Fruit fly (Drosophila melanogaster) whole organism, embryonic: Measurements from ENCODE around the gene Klp10A.
A peak's percentile ranks its signal among the peaks of the same experiment; 100 is the strongest.

Experiments used
- Aef1 ChIP-seq: fragments of 200-800 bp; sonication (Bioruptor generic); IDR thresholded peaks from 3 replicates; pipeline ENCODE4 v1.3.6; 2022; ENCODE audit warnings: missing biosample characterization, missing genetic modification characterization
- Awh ChIP-seq: fragments of 200-800 bp; sonication (Bioruptor generic); IDR thresholded peaks from 2 replicates; pipeline ENCODE4, ENCODE4 v1.3.6; 2022; ENCODE audit warnings: missing biosample characterization, missing genetic modification characterization
- C15 ChIP-seq: fragments of 200-800 bp; sonication (Bioruptor generic); IDR thresholded peaks from 3 replicates; pipeline ENCODE4 v1.3.6; 2022; ENCODE audit warnings: missing biosample characterization, missing genetic modification characterization
- CG11504 ChIP-seq: fragments of 200-800 bp; sonication (Bioruptor generic); optimal IDR thresholded peaks from 3 replicates; lab custom pipeline; 2019; ENCODE audit warnings: missing biosample characterization, mild to moderate bottlenecking, missing genetic modification characterization, moderate library complexity
- CG11695 ChIP-seq: fragments of 200-800 bp; sonication (Bioruptor generic); IDR thresholded peaks from 3 replicates; pipeline ENCODE4 v1.3.6; 2022; ENCODE audit warnings: missing biosample characterization, missing genetic modification characterization
- CG12071 ChIP-seq: fragments of 200-800 bp; sonication (Bioruptor generic); optimal IDR thresholded peaks from 3 replicates; lab custom pipeline; 2018; ENCODE audit warnings: missing biosample characterization, mild to moderate bottlenecking, missing genetic modification characterization
- CG14965 ChIP-seq: fragments of 200-800 bp; sonication (Bioruptor generic); optimal IDR thresholded peaks from 2 replicates; lab custom pipeline; 2016; ENCODE audit warnings: missing biosample characterization, missing genetic modification characterization, borderline replicate concordance
- CG15011 ChIP-seq: fragments of 200-800 bp; sonication (Bioruptor generic); optimal IDR thresholded peaks from 3 replicates; lab custom pipeline; 2018; ENCODE audit warnings: missing biosample characterization, mild to moderate bottlenecking, missing genetic modification characterization
- CG17829 ChIP-seq: fragments of 200-800 bp; optimal IDR thresholded peaks from 2 replicates; lab custom pipeline; 2019; ENCODE audit warnings: missing biosample characterization, mild to moderate bottlenecking, missing genetic modification characterization, moderate library complexity
- CG1792 ChIP-seq: fragments of 200-800 bp; sonication (Bioruptor generic); optimal IDR thresholded peaks from 2 replicates; lab custom pipeline; 2016; ENCODE audit warnings: missing biosample characterization, missing genetic modification characterization
- CG18764 ChIP-seq: fragments of 200-800 bp; sonication (Bioruptor generic); optimal IDR thresholded peaks from 3 replicates; lab custom pipeline; 2016; ENCODE audit warnings: missing biosample characterization, missing genetic modification characterization
- CG32772 ChIP-seq: fragments of 200-800 bp; sonication (Bioruptor generic); IDR thresholded peaks from 2 replicates; pipeline ENCODE4 v1.3.6; 2022; ENCODE audit warnings: missing biosample characterization, missing genetic modification characterization
- CG3281 ChIP-seq: fragments of 200-800 bp; sonication (Bioruptor generic); optimal IDR thresholded peaks from 3 replicates; lab custom pipeline; 2017; ENCODE audit warnings: missing biosample characterization, mild to moderate bottlenecking, missing genetic modification characterization
- CG4404 ChIP-seq: fragments of 200-800 bp; sonication (Bioruptor generic); IDR thresholded peaks from 2 replicates; pipeline ENCODE4 v1.3.6; 2022; ENCODE audit warnings: missing biosample characterization, missing genetic modification characterization
- CG7963 ChIP-seq: fragments of 200-800 bp; sonication (Bioruptor generic); IDR thresholded peaks from 3 replicates; pipeline ENCODE4 v1.3.6; 2022; ENCODE audit warnings: missing biosample characterization, missing genetic modification characterization; ENCODE audit not compliant: partially characterized antibody
- CG8281 ChIP-seq: fragments of 200-800 bp; sonication (Bioruptor generic); optimal IDR thresholded peaks from 2 replicates; lab custom pipeline; 2018; ENCODE audit warnings: missing biosample characterization, mild to moderate bottlenecking, missing genetic modification characterization, moderate library complexity
- CG8290 ChIP-seq, 3 experiments: fragments of 200-800 bp; sonication (Bioruptor generic); optimal IDR thresholded peaks; 2 replicates each; lab custom pipeline; 2016 to 2019; ENCODE audit warnings: missing biosample characterization in 3 of 3, missing genetic modification characterization in 3 of 3, mild to moderate bottlenecking in 2 of 3, moderate library complexity in 1 of 3
- CG8944 ChIP-seq: fragments of 200-800 bp; sonication (Bioruptor generic); optimal IDR thresholded peaks from 3 replicates; lab custom pipeline; 2016; ENCODE audit warnings: missing biosample characterization, missing genetic modification characterization
- CG9609 ChIP-seq: fragments of 200-800 bp; sonication (Bioruptor generic); optimal IDR thresholded peaks from 3 replicates; lab custom pipeline; 2016; ENCODE audit warnings: missing biosample characterization, missing genetic modification characterization
- D19A ChIP-seq: fragments of 200-800 bp; optimal IDR thresholded peaks from 3 replicates; lab custom pipeline; 2019; ENCODE audit warnings: missing biosample characterization, mild to moderate bottlenecking, missing genetic modification characterization, moderate library complexity
- Fer1 ChIP-seq: fragments of 200-800 bp; sonication (Bioruptor generic); optimal IDR thresholded peaks from 2 replicates; lab custom pipeline; 2017; ENCODE audit warnings: missing biosample characterization, mild to moderate bottlenecking, missing genetic modification characterization
- Hand ChIP-seq: fragments of 200-800 bp; sonication (Bioruptor generic); optimal IDR thresholded peaks from 2 replicates; lab custom pipeline; 2017; ENCODE audit warnings: mild to moderate bottlenecking, missing biosample characterization, missing genetic modification reagents, missing genetic modification characterization
- Lim3 ChIP-seq: fragments of 200-800 bp; sonication (Bioruptor generic); IDR thresholded peaks from 2 replicates; pipeline ENCODE4 v1.3.6; 2022; ENCODE audit warnings: missing biosample characterization, missing genetic modification characterization
- Lpt ChIP-seq: fragments of >200 bp; optimal IDR thresholded peaks from 2 replicates; lab custom pipeline; 2018; ENCODE audit warnings: missing biosample characterization, missing genetic modification characterization
- Nf-YA ChIP-seq: fragments of 200-800 bp; sonication (Bioruptor generic); IDR thresholded peaks from 2 replicates; pipeline ENCODE4 v1.3.6; 2022; ENCODE audit warnings: missing biosample characterization, missing genetic modification characterization
- Opbp ChIP-seq: fragments of 200-800 bp; sonication (Bioruptor generic); IDR thresholded peaks from 3 replicates; pipeline ENCODE4 v1.3.6; 2022; ENCODE audit warnings: missing biosample characterization, missing genetic modification characterization; ENCODE audit not compliant: partially characterized antibody
- Ravus ChIP-seq: fragments of 200-800 bp; sonication (Bioruptor generic); IDR thresholded peaks from 2 replicates; pipeline ENCODE4 v1.3.6; 2022; ENCODE audit warnings: missing biosample characterization, missing genetic modification characterization
- Stat92E ChIP-seq, 3 experiments: fragments of >200 bp in 2 of 3; fragments of 200-800 bp in 1 of 3; sonication (Bioruptor generic) in 1 of 3; optimal IDR thresholded peaks; 2 replicates each; lab custom pipeline; 2017 to 2019; ENCODE audit warnings: missing biosample characterization in 3 of 3, missing genetic modification characterization in 3 of 3, mild to moderate bottlenecking in 1 of 3, moderate library complexity in 1 of 3
- az2 ChIP-seq: fragments of 200-800 bp; sonication (Bioruptor generic); optimal IDR thresholded peaks from 3 replicates; lab custom pipeline; 2016; ENCODE audit warnings: missing biosample characterization, missing genetic modification characterization
- bowl ChIP-seq: fragments of 200-800 bp; sonication (Bioruptor generic); IDR thresholded peaks from 2 replicates; pipeline ENCODE4 v1.3.6; 2022; ENCODE audit warnings: missing biosample characterization, missing genetic modification characterization
- bsh ChIP-seq, 2 experiments: fragments of 200-800 bp; sonication (Bioruptor generic); optimal IDR thresholded peaks; 2 replicates each; lab custom pipeline; 2017 to 2018; ENCODE audit warnings: mild to moderate bottlenecking in 2 of 2, missing biosample characterization in 2 of 2, missing genetic modification characterization in 2 of 2, moderate library complexity in 1 of 2
- btn ChIP-seq: fragments of 200-800 bp; sonication (Bioruptor generic); optimal IDR thresholded peaks from 2 replicates; lab custom pipeline; 2016; ENCODE audit warnings: missing biosample characterization, missing genetic modification characterization
- caup ChIP-seq: fragments of 200-800 bp; sonication (Bioruptor generic); optimal IDR thresholded peaks from 3 replicates; lab custom pipeline; 2017; ENCODE audit warnings: missing biosample characterization, mild to moderate bottlenecking, missing genetic modification characterization, moderate library complexity; ENCODE audit not compliant: severe bottlenecking
- dmrt11E ChIP-seq: fragments of 200-800 bp; sonication (Bioruptor generic); optimal IDR thresholded peaks from 3 replicates; lab custom pipeline; 2018; ENCODE audit warnings: missing biosample characterization, mild to moderate bottlenecking, missing genetic modification characterization, moderate library complexity
- ftz-f1 ChIP-seq: fragments of 200-800 bp; sonication (Bioruptor generic); optimal IDR thresholded peaks from 2 replicates; lab custom pipeline; 2016; ENCODE audit warnings: missing biosample characterization, missing genetic modification characterization
- gcm ChIP-seq: fragments of 200-800 bp; sonication (Bioruptor generic); optimal IDR thresholded peaks from 2 replicates; lab custom pipeline; 2019; ENCODE audit warnings: missing biosample characterization, mild to moderate bottlenecking, missing genetic modification characterization, moderate library complexity
- h ChIP-seq: fragments of >200 bp; optimal IDR thresholded peaks from 2 replicates; lab custom pipeline; 2017
- hbn ChIP-seq: fragments of 200-800 bp; sonication (Bioruptor generic); IDR thresholded peaks from 2 replicates; pipeline ENCODE4 v1.3.6; 2022; ENCODE audit warnings: missing biosample characterization, missing genetic modification characterization; ENCODE audit not compliant: partially characterized antibody
- hkb ChIP-seq, 2 experiments: fragments of 200-800 bp in 1 of 2; fragments of >200 bp in 1 of 2; sonication (Bioruptor generic) in 1 of 2; IDR thresholded peaks in 1 of 2; optimal IDR thresholded peaks in 1 of 2; 2 replicates each; pipeline versions ENCODE4 v1.3.6 to Lab custom; 2017 to 2022; ENCODE audit warnings: missing biosample characterization in 1 of 2, missing genetic modification characterization in 1 of 2
- kah ChIP-seq: fragments of 200-800 bp; sonication (Bioruptor generic); optimal IDR thresholded peaks from 2 replicates; lab custom pipeline; 2018; ENCODE audit warnings: missing biosample characterization, mild to moderate bottlenecking, missing genetic modification characterization
- knrl ChIP-seq: fragments of 200-800 bp; sonication (Bioruptor generic); IDR thresholded peaks from 3 replicates; pipeline ENCODE4 v1.3.6; 2022; ENCODE audit warnings: missing biosample characterization, missing genetic modification characterization; ENCODE audit not compliant: partially characterized antibody
- oc ChIP-seq: fragments of 200-800 bp; sonication (Bioruptor generic); optimal IDR thresholded peaks from 2 replicates; lab custom pipeline; 2018; ENCODE audit warnings: missing biosample characterization, mild to moderate bottlenecking, missing genetic modification characterization, moderate library complexity
- pfk ChIP-seq: fragments of 200-800 bp; sonication (Bioruptor generic); optimal IDR thresholded peaks from 2 replicates; lab custom pipeline; 2018; ENCODE audit warnings: missing biosample characterization, mild to moderate bottlenecking, missing genetic modification characterization, moderate library complexity
- run ChIP-seq: fragments of 200-800 bp; sonication (Bioruptor generic); optimal IDR thresholded peaks from 3 replicates; lab custom pipeline; 2018; ENCODE audit warnings: missing biosample characterization, mild to moderate bottlenecking, missing genetic modification characterization
- stwl ChIP-seq: fragments of 200-800 bp; sonication (Bioruptor generic); optimal IDR thresholded peaks from 3 replicates; lab custom pipeline; 2018; ENCODE audit warnings: missing biosample characterization, mild to moderate bottlenecking, missing genetic modification characterization, moderate library complexity
- tio ChIP-seq: fragments of 200-800 bp; sonication (Bioruptor generic); optimal IDR thresholded peaks from 2 replicates; lab custom pipeline; 2017; ENCODE audit warnings: missing biosample characterization, missing genetic modification characterization, inconsistent platforms
- ttk ChIP-seq: fragments of 200-800 bp; sonication (Bioruptor generic); IDR thresholded peaks from 2 replicates; pipeline ENCODE4 v2.1.2; 2022; ENCODE audit warnings: missing biosample characterization, missing genetic modification characterization
- zen2 ChIP-seq: fragments of 200-800 bp; sonication (Bioruptor generic); IDR thresholded peaks from 3 replicates; pipeline ENCODE4 v1.3.6; 2022; ENCODE audit warnings: missing biosample characterization, missing genetic modification characterization; ENCODE audit not compliant: partially characterized antibody

Klp10A gene

DNA sequence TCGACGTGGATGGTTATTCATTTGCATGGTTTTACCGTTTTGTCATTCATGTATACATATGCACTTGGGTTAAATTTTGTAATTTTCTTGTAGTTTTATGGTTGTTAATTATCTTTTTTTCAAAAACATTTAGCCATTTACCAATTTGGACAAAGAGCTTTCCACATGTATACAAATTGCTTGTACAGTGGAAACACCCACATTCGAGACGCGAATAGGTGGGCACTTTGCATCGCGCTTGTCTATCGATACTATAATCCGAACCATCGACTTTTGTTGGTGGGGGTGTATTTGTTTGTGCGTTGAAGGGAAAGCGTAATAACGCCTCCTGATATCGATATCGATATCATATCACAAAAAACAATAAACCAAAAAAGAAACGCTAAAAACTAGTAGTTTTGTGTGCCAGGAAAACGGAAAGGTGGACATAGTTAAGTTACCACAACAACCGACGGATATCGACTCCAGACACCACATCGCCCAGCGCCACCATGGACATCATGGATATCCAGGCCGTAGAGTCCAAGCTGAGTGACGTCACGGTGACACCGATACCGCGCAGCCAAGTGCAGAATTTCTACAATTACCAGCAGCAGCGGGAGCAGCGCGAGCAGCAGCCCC lies 758 bp upstream of the Klp10A start, which contains the start of gene CDK2AP1 (continued):
- TF ChIP-seq hbn (peak; percentile 56; the same call in 1 of the 2 replicates), ttk (GFP tag; lab: Robert Waterston, UW) (no peak), CG18764 (GFP tag; lab: Kevin White, UChicago) (no peak), dmrt11E (tag; lab: Kevin White, UChicago) (peak; percentile 12), Lpt (GFP tag; lab: Kevin White, UChicago) (no peak), CG11504 (no peak), CG7963 (GFP tag; lab: Robert Waterston, UW) (peak; percentile 72), CG12071 (GFP tag; lab: Kevin White, UChicago) (no peak), bowl (GFP tag; lab: Robert Waterston, UW) (no peak), btn (GFP tag; lab: Kevin White, UChicago) (no peak), gcm (no peak), CG8281 (tag; lab: Kevin White, UChicago) (no peak), Fer1 (GFP tag; lab: Kevin White, UChicago) (no peak), Aef1 (peak; percentile 25; the same call in 1 of the 3 replicates), CG9609 (GFP tag; lab: Kevin White, UChicago) (peak; percentile 1), tio (GFP tag; lab: Kevin White, UChicago) (no peak), zen2 (GFP tag; lab: Robert Waterston, UW) (peak; percentile 61), CG8290 (GFP tag; optimal IDR thresholded peaks at IDR 0.05; lab: Kevin White, UChicago) (peak; percentile 19), CG8290 (tag; optimal IDR thresholded peaks at IDR 0.05; lab: Kevin White, UChicago) (no peak), D19A (tag; lab: Kevin White, UChicago) (no peak), CG3281 (GFP tag; lab: Kevin White, UChicago) (no peak), h (lab: Kevin White, UChicago) (no peak), Hand (GFP tag; lab: Kevin White, UChicago) (no peak), CG1792 (GFP tag; lab: Kevin White, UChicago) (no peak), C15 (no peak), hkb (optimal IDR thresholded peaks at IDR 0.05; lab: Kevin White, UChicago) (no peak), hkb (GFP tag; IDR thresholded peaks at IDR 0.05; lab: Robert Waterston, UW) (peak; percentile 25; the same call in 1 of the 2 replicates), knrl (peak; percentile 71), ftz-f1 (GFP tag; lab: Kevin White, UChicago) (no peak), stwl (peak; percentile 46), kah (GFP tag; lab: Kevin White, UChicago) (no peak), run (tag; lab: Kevin White, UChicago) (no peak), CG8944 (peak; percentile 32), CG11695 (GFP tag; lab: Robert Waterston, UW) (no peak), Stat92E (GFP tag; optimal IDR thresholded peaks at IDR 0.05; lab: Kevin White, UChicago) (no peak), oc (tag; lab: Kevin White, UChicago) (peak; percentile 66), CG14965 (GFP tag; lab: Kevin White, UChicago) (no peak), bsh (GFP tag; optimal IDR thresholded peaks at IDR 0.05; lab: Kevin White, UChicago) (peak in 1 of 2 experiments; percentile 7), az2 (GFP tag; lab: Kevin White, UChicago) (peak; percentile 16), CG15011 (no peak), pfk (GFP tag; lab: Kevin White, UChicago) (no peak), Opbp (GFP tag; lab: Robert Waterston, UW) (peak; percentile 74), Nf-YA (GFP tag; lab: Robert Waterston, UW) (no peak), Lim3 (GFP tag; lab: Robert Waterston, UW) (no peak), CG17829 (tag; lab: Kevin White, UChicago) (peak; percentile 32), Ravus (GFP tag; lab: Robert Waterston, UW) (no peak), CG32772 (GFP tag; lab: Robert Waterston, UW) (no peak), CG4404 (no peak), Awh (GFP tag; lab: Robert Waterston, UW) (no peak), caup (GFP tag; lab: Kevin White, UChicago) (no peak)
